Fruit fly (Drosophila melanogaster) S2 (cell line): ENCODE measurements around the gene Atg12.

Experiments
- CG8478 ChIP-seq: fragments of >200 bp; optimal IDR thresholded peaks from 2 replicates; lab custom pipeline; 2018
- CTCF ChIP-seq, 2 experiments: fragments of >200 bp; optimal IDR thresholded peaks; 2 replicates each; lab custom pipeline; 2018

The Atg12 gene

DNA sequence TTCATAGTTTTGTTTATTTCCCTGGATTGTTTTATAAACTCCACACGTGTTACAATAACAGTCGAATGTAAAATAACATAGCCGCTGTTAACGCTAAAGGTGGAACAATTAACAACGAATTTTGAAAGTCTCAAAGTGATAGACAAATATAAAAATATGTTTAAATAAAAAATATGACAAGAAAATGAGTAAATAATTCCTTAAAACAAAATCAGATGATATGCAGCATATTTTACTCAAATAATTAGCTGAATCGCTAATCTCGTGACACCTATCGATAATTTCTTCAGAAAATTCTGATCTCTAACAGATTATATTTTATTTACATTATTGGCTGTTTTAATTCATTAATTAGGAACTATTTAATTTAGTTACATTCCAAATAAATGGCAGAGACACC, at the start of gene Atg12, which contains the start of gene CG5645:
Gene Atg12, plus strand, starts transcription at position 338 of the 400 bp plus-strand sequence.
Gene CG5645, minus strand, starts transcription at position 77 of the 400 bp plus-strand sequence.
- TF ChIP-seq CTCF (optimal IDR thresholded peaks at IDR 0.05; lab: Kevin White, UChicago), result no peak
- TF ChIP-seq CG8478, result no peak

DNA sequence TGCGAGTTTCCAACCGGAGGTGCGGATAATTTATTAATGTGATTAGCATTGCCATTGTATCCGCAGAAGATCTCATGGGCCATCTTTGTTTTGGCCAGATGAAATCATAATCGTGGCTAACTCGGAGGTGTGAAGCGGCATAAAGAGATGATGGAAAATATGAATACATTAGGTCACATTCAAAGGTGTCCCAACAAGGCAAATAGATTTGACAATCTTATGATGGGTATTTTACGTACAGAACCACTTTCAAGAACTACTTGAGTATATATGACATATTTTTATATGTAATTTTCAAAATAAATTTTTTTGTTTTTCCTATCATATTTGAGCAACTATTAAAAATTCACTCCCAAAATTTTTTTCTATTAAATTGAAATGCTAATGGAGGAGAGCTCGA, 48.4 kb upstream of the Atg12 start, which contains the start of gene CG17154:
Gene CG17154, plus strand, starts transcription at position 301 of the 400 bp plus-strand sequence.
- TF ChIP-seq CTCF (optimal IDR thresholded peaks at IDR 0.05; lab: Kevin White, UChicago) (no peak), CG8478 (no peak)

DNA sequence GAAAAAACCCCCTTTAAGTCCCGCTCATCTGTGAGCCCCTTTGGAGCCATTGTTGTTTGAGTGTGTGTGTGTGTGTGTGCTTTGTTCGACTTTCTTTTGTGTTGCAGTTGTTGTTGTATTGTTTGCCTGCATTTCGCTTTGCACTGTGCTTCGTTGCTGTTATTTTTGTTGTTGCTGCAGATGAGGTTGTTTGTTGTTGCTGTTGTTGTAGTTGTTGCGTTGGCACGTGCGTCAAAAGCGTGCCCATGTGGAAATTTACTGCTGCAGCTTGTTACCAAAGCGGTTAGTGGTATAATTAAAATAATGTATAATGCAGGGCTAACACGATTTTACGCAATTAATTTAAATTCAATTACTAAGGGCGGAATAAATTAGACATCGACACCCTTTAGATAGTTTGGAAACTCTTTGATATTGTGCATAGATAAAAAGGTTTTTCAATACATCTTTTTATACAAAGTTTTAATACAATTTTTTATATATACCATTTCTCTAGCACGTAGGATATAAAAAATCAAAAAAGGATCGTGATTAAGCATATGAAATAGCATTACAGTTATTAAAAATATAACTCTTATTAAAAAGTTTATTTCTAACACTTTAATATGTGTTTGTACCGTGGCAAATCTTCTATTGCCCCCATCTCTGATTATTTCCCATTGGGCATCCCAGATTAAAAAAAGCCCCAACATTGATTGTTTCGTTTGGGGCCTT, 46.4 kb upstream of the Atg12 start:
- TF ChIP-seq CG8478 (no peak), CTCF (optimal IDR thresholded peaks at IDR 0.05; lab: Kevin White, UChicago) (no peak)

DNA sequence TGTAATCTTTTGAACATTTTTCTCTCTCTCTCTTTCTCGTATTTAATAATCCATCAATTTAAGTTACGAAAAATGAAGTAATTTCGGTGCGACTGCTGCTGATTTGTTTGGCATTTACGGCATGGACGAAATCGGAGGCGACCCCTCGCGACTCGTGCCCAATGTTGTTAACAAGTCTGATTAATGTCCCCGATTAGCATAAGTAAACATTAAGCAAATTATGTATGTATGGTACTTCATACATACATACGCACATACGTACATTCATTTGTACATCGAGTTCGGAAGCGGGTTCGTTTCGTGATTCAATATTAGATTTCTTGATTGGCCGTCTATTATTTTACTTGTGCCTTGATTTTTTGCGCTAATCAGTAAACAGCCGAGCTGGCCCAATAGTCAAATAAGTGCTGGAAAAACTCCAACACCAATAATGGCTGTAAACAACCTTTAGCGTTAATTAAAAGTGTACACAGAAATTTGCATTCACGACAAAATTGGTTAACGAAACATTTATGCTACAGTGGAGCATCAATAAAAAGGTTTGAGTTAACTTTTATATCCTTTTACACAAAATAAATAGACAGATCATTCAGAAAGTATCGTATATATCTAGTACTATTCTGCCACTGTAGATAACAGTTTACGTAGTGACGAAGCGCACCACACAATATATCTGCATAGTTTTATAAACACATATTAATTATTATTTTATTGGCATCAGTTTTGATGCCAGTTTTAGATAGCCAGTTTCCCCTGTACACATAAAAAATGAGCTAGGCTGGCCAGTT, 45.7 kb upstream of the Atg12 start:
- no peak for TF ChIP-seq CG8478
- TF ChIP-seq CTCF (optimal IDR thresholded peaks at IDR 0.05; lab: Kevin White, UChicago), result no peak

DNA sequence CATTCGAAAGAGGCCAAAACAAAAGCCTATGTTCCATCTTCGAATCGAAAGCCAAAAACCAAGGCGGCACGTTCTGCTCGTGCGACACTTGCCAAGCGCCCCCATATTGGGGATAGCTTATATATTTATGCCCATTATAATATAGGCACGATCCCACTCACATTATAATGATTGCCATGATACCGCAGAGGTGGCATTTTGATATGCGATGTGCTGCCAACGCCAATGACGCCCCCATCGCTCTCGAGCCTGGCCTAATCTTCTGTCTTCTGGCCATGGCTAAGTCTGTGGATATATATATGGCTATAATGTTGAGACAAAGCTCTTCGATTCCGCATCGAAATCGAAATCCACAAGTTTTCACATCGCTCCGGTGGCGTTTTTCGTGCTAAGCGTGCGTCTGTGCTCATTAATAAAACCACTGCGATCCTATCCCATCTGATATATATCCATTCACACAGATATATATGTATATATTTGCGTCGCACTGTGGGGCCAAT, 43.9 kb upstream of the Atg12 start:
- TF ChIP-seq CTCF (optimal IDR thresholded peaks at IDR 0.05; lab: Kevin White, UChicago) (no peak), CG8478 (no peak)

DNA sequence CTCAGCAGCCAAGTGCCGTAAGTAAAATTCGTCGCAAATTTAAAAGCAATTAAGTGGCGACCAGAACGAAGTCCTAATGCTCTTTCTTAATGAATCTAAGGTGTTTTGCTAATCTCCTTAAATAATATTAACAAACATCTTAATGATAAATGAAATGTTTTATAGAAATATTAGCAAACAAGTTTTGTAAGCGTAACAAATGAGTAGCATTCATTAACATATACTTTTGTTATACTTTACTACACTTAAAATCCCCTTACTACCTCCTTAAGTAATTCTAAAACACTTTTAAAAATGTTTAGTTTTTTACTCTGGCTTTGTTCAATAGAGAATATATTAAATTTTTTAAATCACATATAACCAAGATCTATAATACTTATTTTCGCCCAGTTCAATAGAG, 40.8 kb upstream of the Atg12 start:
- TF ChIP-seq CG8478 (no peak), CTCF (optimal IDR thresholded peaks at IDR 0.05; lab: Kevin White, UChicago) (no peak)

DNA sequence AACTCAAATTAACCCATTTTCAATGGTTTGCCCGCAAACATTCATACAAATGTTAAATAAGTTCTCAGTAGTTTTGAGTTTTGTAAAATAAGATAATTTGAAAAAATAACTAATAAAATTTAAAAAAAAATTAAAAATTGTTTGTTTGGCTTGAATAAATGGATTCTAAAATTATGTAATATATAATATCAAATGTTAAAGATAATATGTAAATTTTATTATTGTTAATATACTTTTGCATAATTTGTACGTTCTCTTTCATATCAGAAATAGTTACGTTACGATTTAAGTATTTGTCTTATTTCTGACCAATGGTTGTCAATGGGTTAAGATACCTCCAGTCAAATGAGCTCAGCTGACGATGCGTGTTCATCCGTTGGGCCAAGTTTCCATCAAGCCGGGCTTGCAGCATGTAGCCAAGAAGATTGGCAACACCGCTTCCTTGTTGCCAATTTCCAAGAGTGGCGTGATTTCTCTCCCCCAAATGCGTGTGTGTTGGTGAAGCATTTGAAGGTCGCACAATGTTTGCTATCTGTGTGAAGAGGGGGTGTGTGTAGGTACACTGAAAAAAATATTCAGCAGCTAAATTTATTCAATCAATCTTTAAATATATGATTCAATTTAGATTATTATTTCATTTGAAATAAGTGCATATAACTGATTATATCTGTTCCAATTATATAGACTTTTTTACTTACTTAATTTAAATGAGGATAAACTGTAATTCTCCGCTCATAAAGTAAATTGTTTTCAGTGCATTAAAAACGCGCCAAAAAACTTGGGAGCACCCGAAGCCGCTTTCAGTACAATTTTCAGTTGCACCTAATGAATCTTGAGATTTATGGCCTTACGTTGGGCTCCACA, 39.7 kb upstream of the Atg12 start:
- no peak for TF ChIP-seq CG8478
- no peak for TF ChIP-seq CTCF (optimal IDR thresholded peaks at IDR 0.05; lab: Kevin White, UChicago)

DNA sequence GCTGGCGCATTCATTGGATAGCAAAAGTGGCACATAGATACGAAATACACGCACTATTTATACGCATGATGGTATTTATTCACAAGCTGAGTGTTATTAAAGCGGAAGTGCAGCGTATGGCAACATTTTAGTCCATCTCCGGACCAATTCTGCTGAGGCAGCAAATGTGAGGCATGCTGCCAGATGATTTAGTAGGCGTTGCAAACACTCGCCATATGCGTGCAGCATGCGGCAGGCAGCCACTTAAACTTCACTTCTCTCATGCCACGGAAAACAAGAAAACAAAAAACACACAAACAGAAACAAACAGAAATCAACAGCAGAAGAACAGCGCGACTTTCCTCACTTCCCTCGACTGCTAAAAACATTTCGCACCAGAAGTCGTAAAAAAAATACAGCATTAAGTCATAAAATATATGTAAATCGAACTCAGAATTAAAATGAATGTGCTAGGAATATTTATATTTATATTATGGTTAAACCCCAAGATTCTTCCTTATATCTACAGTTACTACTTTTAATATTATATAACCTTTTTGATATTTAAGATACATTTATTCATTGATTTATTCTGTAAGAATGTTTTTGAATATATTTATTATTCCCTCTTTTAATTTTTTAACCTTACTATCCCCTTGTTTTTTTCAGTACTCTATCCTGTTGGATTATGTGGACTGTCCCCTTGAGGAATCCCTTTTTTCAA, 37.3 kb upstream of the Atg12 start:
- TF ChIP-seq CTCF (optimal IDR thresholded peaks at IDR 0.05; lab: Kevin White, UChicago), result no peak
- no peak for TF ChIP-seq CG8478

DNA sequence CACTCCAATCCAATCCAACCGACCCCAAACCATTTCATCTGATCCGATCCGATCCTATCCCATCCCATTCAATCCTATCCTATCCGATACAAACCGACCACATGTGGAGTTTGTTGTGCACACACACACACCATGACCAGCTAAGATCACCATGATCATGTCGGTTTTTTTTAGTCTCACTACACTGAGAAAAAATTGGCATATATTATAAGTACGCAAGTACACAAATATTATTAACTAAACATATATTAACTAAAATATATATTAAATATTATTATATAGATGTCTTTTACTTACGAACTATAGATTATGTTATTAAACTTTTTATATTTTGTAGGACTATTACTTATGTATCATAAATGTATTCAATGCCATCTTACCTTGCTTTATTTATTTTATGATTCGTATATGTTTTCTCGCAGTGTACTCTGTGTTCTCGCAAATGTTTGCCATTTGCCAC, 34.8 kb upstream of the Atg12 start:
- TF ChIP-seq CG8478 (no peak), CTCF (optimal IDR thresholded peaks at IDR 0.05; lab: Kevin White, UChicago) (no peak)

DNA sequence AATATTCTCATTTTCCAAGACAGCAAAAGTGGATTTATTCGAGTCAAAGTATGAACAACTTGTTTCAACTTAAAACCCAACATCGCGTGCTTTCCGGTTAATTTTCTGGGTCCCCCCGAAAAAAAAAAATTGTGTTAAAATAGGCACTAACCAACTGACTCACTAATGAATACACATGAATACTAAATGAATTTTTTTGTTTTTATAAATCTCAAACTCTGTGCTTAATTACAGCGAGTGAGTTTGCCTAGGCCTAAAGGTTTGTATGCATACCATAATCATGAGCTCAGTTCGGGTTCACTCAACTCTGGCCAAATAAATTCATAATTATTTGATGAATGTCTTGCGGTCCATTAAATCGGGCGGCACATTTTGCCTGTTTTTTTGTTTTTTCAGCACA, 29.4 kb upstream of the Atg12 start:
- TF ChIP-seq CTCF (optimal IDR thresholded peaks at IDR 0.05; lab: Kevin White, UChicago), result no peak
- no peak for TF ChIP-seq CG8478

DNA sequence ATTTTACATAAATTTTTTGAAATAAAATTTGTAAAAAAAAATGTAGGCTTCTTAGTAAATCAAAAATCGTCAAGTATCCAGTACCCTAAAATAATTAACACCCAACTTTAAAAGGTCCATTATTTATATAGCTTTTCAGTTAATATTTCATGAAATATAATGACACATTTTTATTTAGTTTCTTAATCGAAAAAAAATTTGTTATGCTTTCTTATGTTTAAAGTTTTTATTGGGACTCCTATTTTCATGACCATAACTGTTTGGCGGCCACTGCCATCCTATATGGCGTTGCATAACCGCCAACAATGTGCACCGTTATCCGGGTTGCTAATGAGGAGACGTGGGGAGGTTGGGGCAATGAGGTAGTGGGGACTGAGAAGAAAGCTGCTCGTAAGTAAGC, 28.3 kb upstream of the Atg12 start:
- TF ChIP-seq CG8478 (no peak), CTCF (optimal IDR thresholded peaks at IDR 0.05; lab: Kevin White, UChicago) (no peak)

DNA sequence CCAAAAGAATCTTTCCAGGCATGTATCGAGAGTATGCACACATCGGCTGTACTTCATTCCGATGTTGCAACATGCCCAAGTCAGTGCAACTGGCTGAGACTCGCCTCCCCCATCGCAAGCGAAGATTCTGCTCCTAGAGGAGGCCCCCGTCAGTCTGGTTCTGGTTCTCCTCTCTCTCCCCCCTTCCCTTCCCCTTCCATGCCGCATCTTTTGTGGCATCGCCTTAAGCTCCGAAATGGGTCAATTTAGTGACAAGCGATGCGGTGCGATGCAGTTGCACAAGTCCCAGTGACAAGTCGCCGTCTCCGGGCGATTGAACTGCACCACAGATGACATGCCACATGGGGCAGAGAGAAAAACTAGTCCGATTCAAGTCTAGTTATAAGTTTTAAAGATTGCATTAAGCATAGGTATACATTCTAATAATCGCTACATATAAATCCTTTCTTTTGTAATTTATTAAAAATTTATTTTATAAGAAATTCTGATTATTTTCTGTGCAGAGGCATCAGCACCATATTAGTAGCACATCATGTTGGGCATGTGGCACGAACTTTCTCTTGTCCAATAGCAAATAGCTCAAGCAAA, 27.6 kb upstream of the Atg12 start:
- TF ChIP-seq CG8478 (no peak), CTCF (optimal IDR thresholded peaks at IDR 0.05; lab: Kevin White, UChicago) (no peak)

DNA sequence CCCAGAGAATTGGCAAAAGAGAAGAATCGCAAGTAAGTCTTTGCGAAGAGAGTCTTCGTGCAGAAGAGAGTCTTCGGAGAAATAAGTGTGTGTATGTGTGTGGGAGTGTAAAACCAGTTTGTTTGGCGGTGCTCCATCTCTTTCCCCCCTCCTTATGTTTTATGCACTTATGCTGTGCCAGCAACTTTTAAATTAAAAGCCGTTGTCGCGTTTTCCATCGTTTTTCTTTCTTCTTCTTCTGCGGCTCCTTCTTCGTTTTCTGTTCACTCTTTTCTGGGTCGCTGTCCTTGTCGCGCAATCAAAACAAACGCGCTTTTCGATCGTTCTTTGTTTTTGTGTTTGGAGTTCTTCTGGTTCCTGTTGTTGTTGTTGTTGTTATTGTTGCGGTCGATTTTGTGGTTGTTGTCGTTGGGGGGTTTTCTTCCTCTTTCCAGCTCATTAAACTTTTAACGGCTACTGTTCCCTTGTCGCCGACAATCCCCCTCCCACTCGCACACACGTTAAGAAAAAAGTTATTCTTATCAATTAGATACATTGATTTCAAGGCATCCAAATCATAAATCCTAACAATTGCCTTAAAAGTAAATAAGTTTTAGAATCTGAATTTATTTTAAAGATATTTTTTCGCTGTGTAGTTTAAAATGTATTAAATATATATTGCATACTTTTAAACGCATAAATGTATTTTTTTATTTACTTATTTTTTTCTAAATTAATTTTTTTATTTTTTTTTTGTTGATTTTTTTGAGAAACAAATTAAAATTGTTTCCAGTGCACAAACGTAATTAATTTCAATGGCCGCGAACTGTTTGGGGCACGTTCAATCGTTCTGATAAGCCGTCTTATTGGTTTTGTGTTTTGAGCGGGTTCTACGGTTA, 25.4 kb upstream of the Atg12 start:
- TF ChIP-seq CG8478, result no peak
- no peak for TF ChIP-seq CTCF (optimal IDR thresholded peaks at IDR 0.05; lab: Kevin White, UChicago)
